Worm (Caenorhabditis elegans): ENCODE data around the gene R13A5.10.

Gene R13A5.10

DNA sequence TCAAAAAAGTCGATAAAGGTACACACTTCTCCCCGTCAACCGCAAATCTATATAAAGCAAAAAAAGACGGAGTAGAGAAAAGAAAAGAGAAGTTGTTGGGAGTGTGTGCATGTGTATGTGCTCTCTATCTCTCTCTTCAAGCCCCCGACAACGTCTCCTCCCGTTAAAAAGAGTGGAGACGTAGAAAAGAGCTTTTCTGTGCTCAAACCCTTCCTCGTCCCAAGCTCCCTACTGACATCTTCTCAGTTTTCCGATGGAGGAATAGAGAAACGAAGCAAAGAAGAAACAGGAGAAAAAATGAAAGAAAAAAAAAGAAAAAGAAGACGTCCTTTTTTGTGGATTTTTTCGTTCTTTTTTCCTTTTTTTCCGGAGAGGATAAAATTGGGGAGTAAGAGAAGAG is 2.2 kb downstream of the R13A5.10 start:
- TF ChIP-seq tbx-2 (tag; optimal IDR thresholded peaks at IDR 0.05) (peak; percentile 28), unc-86 (tag; optimal IDR thresholded peaks at IDR 0.05) (peak; percentile 42), elt-2 (tag; optimal IDR thresholded peaks at IDR 0.05) (no peak), lin-35 (GFP tag; optimal IDR thresholded peaks at IDR 0.05) (peak in 1 of 2 experiments; percentile 35), dpl-1 (GFP tag; optimal IDR thresholded peaks at IDR 0.05) (peak in 1 of 3 experiments; percentile 25), nhr-85 (tag) (no peak), xbp-1 (tag; optimal IDR thresholded peaks at IDR 0.05) (no peak), mef-2 (tag; optimal IDR thresholded peaks at IDR 0.05) (no peak), unc-30 (tag; optimal IDR thresholded peaks at IDR 0.05) (no peak), ceh-82 (tag; optimal IDR thresholded peaks at IDR 0.05) (peak in 2 of 3 experiments; percentile 4 to 67), F16B12.6 (tag; optimal IDR thresholded peaks at IDR 0.05) (peak; percentile 10), fos-1 (tag; optimal IDR thresholded peaks at IDR 0.05) (peak; percentile 15), blmp-1 (tag; optimal IDR thresholded peaks at IDR 0.05) (no peak), lsy-2 (tag; optimal IDR thresholded peaks at IDR 0.05) (peak; percentile 5 to 64), grh-1 (GFP tag; IDR thresholded peaks at IDR 0.05) (no peak), mdl-1 (tag; optimal IDR thresholded peaks at IDR 0.05) (no peak), isw-1 (GFP tag; IDR thresholded peaks at IDR 0.05) (peak; percentile 21), unc-62 (GFP tag; optimal IDR thresholded peaks at IDR 0.05) (no peak), efl-1 (optimal IDR thresholded peaks at IDR 0.05) (peak; percentile 20 to 25), efl-1 (GFP tag; optimal IDR thresholded peaks at IDR 0.05 in 1 of 2) (peak in 1 of 2 experiments; percentile 21), lin-14 (GFP tag; optimal IDR thresholded peaks at IDR 0.05) (peak; percentile 86), nhr-71 (tag; optimal IDR thresholded peaks at IDR 0.05) (peak; percentile 51), lir-3 (tag; optimal IDR thresholded peaks at IDR 0.05; ENCODE audit: poor library complexity) (no peak), unc-98 (GFP tag; IDR thresholded peaks at IDR 0.05) (no peak), nhr-47 (tag; optimal IDR thresholded peaks at IDR 0.05) (peak; percentile 22), swsn-7 (tag; optimal IDR thresholded peaks at IDR 0.05) (peak; percentile 25), mep-1 (tag; optimal IDR thresholded peaks at IDR 0.05) (peak; percentile 13), fkh-8 (tag; optimal IDR thresholded peaks at IDR 0.05) (peak; percentile 56), unc-130 (tag; optimal IDR thresholded peaks at IDR 0.05) (no peak), vab-15 (tag; optimal IDR thresholded peaks at IDR 0.05) (no peak), snu-23 (GFP tag; optimal IDR thresholded peaks at IDR 0.05) (peak; percentile 42), fkh-10 (GFP tag; optimal IDR thresholded peaks at IDR 0.05) (peak; percentile 59)

DNA sequence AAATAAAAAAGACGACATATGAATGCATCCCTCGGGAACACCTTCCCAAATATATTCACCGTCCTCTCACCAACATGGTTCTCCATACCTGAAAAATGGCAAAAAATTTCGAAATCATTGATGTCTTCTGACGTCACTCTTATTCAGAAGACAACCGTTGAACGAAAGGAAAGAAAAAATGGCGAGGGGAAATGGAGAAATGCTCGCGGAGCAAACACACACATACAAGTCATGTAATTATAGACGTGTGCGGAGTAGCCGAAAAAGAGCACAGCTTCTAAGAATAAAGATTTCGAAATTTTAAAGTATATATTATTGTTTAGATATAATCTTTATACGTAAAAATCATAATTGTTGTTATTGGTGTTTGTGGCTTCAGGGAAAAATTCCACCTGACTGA is 3.5 kb downstream of the R13A5.10 start, which contains the start of gene mfsd-6:
Gene mfsd-6, minus strand, starts transcription at position 88 of the 400 bp plus-strand sequence.
- peak; percentile 43 for TF ChIP-seq fkh-8 (tag; optimal IDR thresholded peaks at IDR 0.05)
- TF ChIP-seq pax-3 (tag; optimal IDR thresholded peaks at IDR 0.05) = peak; percentile 19
- TF ChIP-seq lsy-2 (tag; optimal IDR thresholded peaks at IDR 0.05) = peak in 1 of 2 experiments; percentile 3
- no peak for TF ChIP-seq efl-3 (GFP tag; optimal IDR thresholded peaks at IDR 0.05)
- TF ChIP-seq nhr-71 (tag; optimal IDR thresholded peaks at IDR 0.05) = peak; percentile 48
- no peak for TF ChIP-seq mep-1 (tag; optimal IDR thresholded peaks at IDR 0.05)
- TF ChIP-seq hlh-4 (tag; optimal IDR thresholded peaks at IDR 0.05) = no peak
- no peak for TF ChIP-seq fos-1 (tag; optimal IDR thresholded peaks at IDR 0.05)
- peak; percentile 30 for TF ChIP-seq ztf-4 (tag; optimal IDR thresholded peaks at IDR 0.05)
- peak; percentile 12 for TF ChIP-seq skn-1 (tag; optimal IDR thresholded peaks at IDR 0.05)
- no peak for TF ChIP-seq nhr-237 (tag; optimal IDR thresholded peaks at IDR 0.05)
- peak; percentile 54 for TF ChIP-seq lin-14 (GFP tag; optimal IDR thresholded peaks at IDR 0.05)
- no peak for TF ChIP-seq unc-98 (GFP tag; IDR thresholded peaks at IDR 0.05)

DNA sequence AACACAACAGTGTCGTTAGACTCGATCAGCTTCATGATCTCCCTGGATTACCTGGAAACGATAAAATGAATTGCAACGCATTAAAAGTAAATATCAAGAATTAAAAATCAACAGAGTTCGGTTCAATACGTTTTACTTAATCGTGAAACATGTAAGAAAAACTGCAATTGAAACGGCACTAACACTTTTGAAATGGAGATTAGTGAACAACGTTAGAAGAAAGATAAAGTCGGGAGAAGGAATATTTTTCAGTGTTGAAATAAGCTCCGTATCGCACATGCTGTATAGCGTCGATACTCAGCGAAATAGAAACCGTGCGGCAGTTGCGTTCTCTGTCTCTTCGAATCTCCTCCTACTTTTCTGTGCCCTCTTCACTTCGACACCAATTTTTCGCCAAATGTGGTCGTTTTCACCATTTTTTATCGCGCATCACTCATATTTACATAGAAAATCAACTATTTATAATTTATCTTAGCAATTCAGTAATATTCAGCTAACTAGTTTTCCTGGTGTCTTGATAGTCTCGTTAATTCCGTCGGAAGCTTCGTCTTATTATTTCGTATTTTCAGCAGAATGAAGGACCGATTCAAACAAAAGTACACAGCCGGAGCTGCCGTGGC is 9.9 kb downstream of the R13A5.10 start, which contains the start of the genes rpl-9 and lpd-7:
Gene rpl-9, minus strand, starts transcription at position 51 of the 620 bp plus-strand sequence.
Gene lpd-7, plus strand, starts transcription at position 570 of the 620 bp plus-strand sequence.
- peak; percentile 78 for TF ChIP-seq nhr-19 (GFP tag; conservative IDR thresholded peaks at IDR 0.05)
- peak; percentile 66 for TF ChIP-seq hpl-2 (GFP tag; optimal IDR thresholded peaks at IDR 0.05)
- peak; percentile 69 to 80 (median 79) for TF ChIP-seq dpl-1 (GFP tag; optimal IDR thresholded peaks at IDR 0.05)
- peak; percentile 51 for TF ChIP-seq dsc-1 (tag; optimal IDR thresholded peaks at IDR 0.05)
- 0 out of 2 replicates have a peak, but pooled peaks have one; percentile 11 for TF ChIP-seq ceh-88 (GFP tag; IDR thresholded peaks at IDR 0.05)
- peak; percentile 73 for TF ChIP-seq jun-1 (tag; optimal IDR thresholded peaks at IDR 0.05)
- TF ChIP-seq skn-1 (tag; optimal IDR thresholded peaks at IDR 0.05) = peak; percentile 90
- peak; percentile 12 for TF ChIP-seq nhr-11 (tag; optimal IDR thresholded peaks at IDR 0.05)
- TF ChIP-seq egl-27 (tag; optimal IDR thresholded peaks at IDR 0.05) = peak in 1 of 2 experiments; percentile 27
- peak; percentile 41 for TF ChIP-seq irx-1 (tag; optimal IDR thresholded peaks at IDR 0.05)
- peak; percentile 84 for TF ChIP-seq nhr-85 (tag)
- TF ChIP-seq mab-9 (GFP tag; IDR thresholded peaks at IDR 0.05) = no peak
- peak; percentile 84 for TF ChIP-seq nhr-77 (tag; optimal IDR thresholded peaks at IDR 0.05)
- TF ChIP-seq vab-15 (tag; optimal IDR thresholded peaks at IDR 0.05) = peak; percentile 29
- peak; percentile 87 for TF ChIP-seq mep-1 (tag; optimal IDR thresholded peaks at IDR 0.05)
- peak; percentile 74 for TF ChIP-seq F16B12.6 (tag; optimal IDR thresholded peaks at IDR 0.05)
- peak; percentile 20 for TF ChIP-seq ama-1 (optimal IDR thresholded peaks at IDR 0.05)
- peak; percentile 66 for TF ChIP-seq unc-86 (tag; optimal IDR thresholded peaks at IDR 0.05)

Measured in whole organism, L1 larva.